Worm (Caenorhabditis elegans): ENCODE measurements around the gene ilys-2.

DNA sequence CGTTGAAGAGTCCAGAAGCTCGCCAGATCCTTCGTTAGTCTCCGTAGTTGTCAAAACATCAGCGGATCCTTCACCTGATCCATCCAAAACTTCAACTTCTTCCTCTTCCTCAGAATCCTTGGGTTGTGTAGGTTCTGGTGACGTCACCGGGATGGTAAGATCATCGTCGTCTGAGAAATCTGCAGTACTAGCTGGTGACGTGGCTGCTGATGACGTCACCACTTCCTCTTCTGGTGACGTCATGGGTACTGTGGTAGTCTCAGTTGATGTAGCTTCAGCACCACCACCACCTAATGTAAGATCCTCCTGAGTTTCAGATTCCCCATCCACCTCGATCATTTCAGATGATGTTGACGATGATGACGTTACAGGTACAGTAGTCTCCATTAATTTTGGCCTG lies 6.1 kb upstream of the ilys-2 start:
- TF ChIP-seq jun-1 (tag; optimal IDR thresholded peaks at IDR 0.05): no peak
- TF ChIP-seq ceh-28 (tag; optimal IDR thresholded peaks at IDR 0.05): no peak
- TF ChIP-seq zag-1 (tag; optimal IDR thresholded peaks at IDR 0.05): no peak
- TF ChIP-seq ama-1 (optimal IDR thresholded peaks at IDR 0.05): no peak
- TF ChIP-seq unc-62 (GFP tag; optimal IDR thresholded peaks at IDR 0.05 in 1 of 2): no peak
- no peak for TF ChIP-seq unc-62 (tag; optimal IDR thresholded peaks at IDR 0.05)

All from whole organism, L4 larva.